Fruit fly (Drosophila melanogaster): Measurements from ENCODE around the gene CG42374.
A peak's percentile ranks its signal among the peaks of the same experiment; 100 is the strongest.

The CG42374 gene

DNA sequence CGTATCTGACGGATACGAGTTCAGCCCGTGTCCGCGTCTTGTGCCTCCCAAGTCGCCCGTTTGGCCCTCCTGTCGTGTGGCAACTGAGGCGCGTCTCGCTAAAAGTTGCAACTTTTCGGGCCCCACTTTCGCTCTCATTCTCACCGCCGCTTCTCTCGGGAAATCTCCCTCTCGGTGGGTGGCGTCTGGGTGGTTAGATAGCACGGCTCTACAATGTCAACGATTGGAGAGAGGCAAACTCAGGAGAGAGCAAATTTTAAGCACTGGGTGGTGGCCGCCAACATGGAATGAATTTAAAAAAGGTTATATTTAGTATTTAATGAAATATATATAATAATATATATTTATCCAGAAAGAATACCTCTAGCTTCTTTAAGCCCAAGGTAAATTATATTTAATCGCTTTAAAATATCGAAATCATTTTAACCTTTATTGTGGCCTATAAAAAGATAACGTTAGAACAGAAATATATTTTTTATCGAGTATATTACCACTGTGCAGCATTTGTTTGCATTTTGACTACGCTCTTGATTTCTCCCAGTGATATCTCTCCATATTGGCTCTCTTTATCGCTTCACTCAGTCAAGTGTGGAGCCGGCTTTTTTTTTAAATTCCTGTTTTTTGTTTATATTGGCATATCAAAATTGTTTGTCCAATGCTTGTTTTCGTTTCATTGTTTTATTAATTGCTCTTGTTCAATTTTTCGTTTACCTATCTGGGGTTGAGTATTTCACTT lies 29.0 kb downstream of the CG42374 start, which contains the start of gene Gbs-76A (continued):
- no peak for TF ChIP-seq lov (optimal IDR thresholded peaks at IDR 0.05)
- 0 out of 3 replicates have a peak, but pooled peaks have one; percentile 27 for TF ChIP-seq lov (GFP tag; IDR thresholded peaks at IDR 0.05)
- peak; percentile 89 for TF ChIP-seq CG13424 (tag; optimal IDR thresholded peaks at IDR 0.05)
- TF ChIP-seq seq (GFP tag; IDR thresholded peaks at IDR 0.05): peak; percentile 76
- TF ChIP-seq mam (GFP tag; optimal IDR thresholded peaks at IDR 0.05): peak; percentile 3
- TF ChIP-seq pnt (GFP tag; optimal IDR thresholded peaks at IDR 0.05): no peak
- TF ChIP-seq dysf (GFP tag; IDR thresholded peaks at IDR 0.05): peak; percentile 85; the same call in 2 of the 3 replicates
- TF ChIP-seq fu2 (GFP tag; optimal IDR thresholded peaks at IDR 0.05): no peak
- peak; percentile 89 for TF ChIP-seq Meics (GFP tag; optimal IDR thresholded peaks at IDR 0.05)
- peak; percentile 69 for TF ChIP-seq dmrt11E (tag; optimal IDR thresholded peaks at IDR 0.05)
- TF ChIP-seq ssp (GFP tag; IDR thresholded peaks at IDR 0.05): peak; percentile 56
- no peak for TF ChIP-seq cad (GFP tag; optimal IDR thresholded peaks at IDR 0.05)
- TF ChIP-seq Dbx (GFP tag; IDR thresholded peaks at IDR 0.05): peak; percentile 69; the same call in 2 of the 3 replicates
- TF ChIP-seq Atf6 (GFP tag; IDR thresholded peaks at IDR 0.05): peak; percentile 68
- peak; percentile 56 for TF ChIP-seq CG3407 (GFP tag; optimal IDR thresholded peaks at IDR 0.05)
- TF ChIP-seq CG2889 (GFP tag; IDR thresholded peaks at IDR 0.05): peak; percentile 56; the same call in 1 of the 3 replicates
- peak; percentile 14 for TF ChIP-seq CG7271 (tag; optimal IDR thresholded peaks at IDR 0.05)
- TF ChIP-seq klu (GFP tag; IDR thresholded peaks at IDR 0.05): no peak
- peak; percentile 83 for TF ChIP-seq odd (GFP tag; optimal IDR thresholded peaks at IDR 0.05)
- TF ChIP-seq NK7.1 (GFP tag; optimal IDR thresholded peaks at IDR 0.05): no peak
- TF ChIP-seq ftz-f1 (GFP tag; optimal IDR thresholded peaks at IDR 0.05): no peak
- no peak for TF ChIP-seq CG42726 (GFP tag; IDR thresholded peaks at IDR 0.05; ENCODE audit: partially characterized antibody)
- no peak for TF ChIP-seq CG12942 (GFP tag; optimal IDR thresholded peaks at IDR 0.05)
- peak; percentile 53 for TF ChIP-seq E2f1 (GFP tag; IDR thresholded peaks at IDR 0.05)
- TF ChIP-seq ken (GFP tag; IDR thresholded peaks at IDR 0.05): 0 out of 3 replicates have a peak, but pooled peaks have one; percentile 42
- TF ChIP-seq Bteb2 (GFP tag; optimal IDR thresholded peaks at IDR 0.05): peak; percentile 0
- TF ChIP-seq C15 (GFP tag; IDR thresholded peaks at IDR 0.05): no peak
- TF ChIP-seq CG12769 (tag; optimal IDR thresholded peaks at IDR 0.05): no peak
- no peak for TF ChIP-seq sr (GFP tag; IDR thresholded peaks at IDR 0.05)
- no peak for TF ChIP-seq Gsc (GFP tag; IDR thresholded peaks at IDR 0.05)
- TF ChIP-seq CG18764 (GFP tag; optimal IDR thresholded peaks at IDR 0.05): no peak
- TF ChIP-seq fd102C (GFP tag; optimal IDR thresholded peaks at IDR 0.05): no peak
- peak; percentile 82 for TF ChIP-seq Rfx (GFP tag; IDR thresholded peaks at IDR 0.05)
- TF ChIP-seq B-H2 (GFP tag; optimal IDR thresholded peaks at IDR 0.05): peak; percentile 86
- peak; percentile 72 for TF ChIP-seq HHEX (GFP tag; optimal IDR thresholded peaks at IDR 0.05)
- TF ChIP-seq danr (GFP tag; IDR thresholded peaks at IDR 0.05): 0 out of 2 replicates have a peak, but pooled peaks have one; percentile 5
- no peak for TF ChIP-seq hbn (GFP tag; IDR thresholded peaks at IDR 0.05; ENCODE audit: partially characterized antibody)
- 0 out of 3 replicates have a peak, but pooled peaks have one; percentile 57 for TF ChIP-seq CG11093 (GFP tag; IDR thresholded peaks at IDR 0.05)
- no peak for TF ChIP-seq Awh (GFP tag; IDR thresholded peaks at IDR 0.05)
- peak; percentile 61; the same call in 2 of the 3 replicates for TF ChIP-seq CG6175 (GFP tag; IDR thresholded peaks at IDR 0.05)
- no peak for TF ChIP-seq ac (GFP tag; optimal IDR thresholded peaks at IDR 0.05)
- peak; percentile 77 for TF ChIP-seq CG2875 (GFP tag; optimal IDR thresholded peaks at IDR 0.05)
- peak; percentile 85 for TF ChIP-seq CG10543 (GFP tag; optimal IDR thresholded peaks at IDR 0.05)
- no peak for TF ChIP-seq pb (GFP tag; optimal IDR thresholded peaks at IDR 0.05)
- TF ChIP-seq Gug (GFP tag; IDR thresholded peaks at IDR 0.05): no peak
- TF ChIP-seq CG17912 (GFP tag; optimal IDR thresholded peaks at IDR 0.05): no peak
- TF ChIP-seq Abd-B (GFP tag; optimal IDR thresholded peaks at IDR 0.05): peak; percentile 79
- peak; percentile 51 for TF ChIP-seq CG34376 (GFP tag; optimal IDR thresholded peaks at IDR 0.05)
- peak; percentile 27; the same call in 1 of the 2 replicates for TF ChIP-seq ttk (GFP tag; IDR thresholded peaks at IDR 0.05)
- TF ChIP-seq Atf-2 (GFP tag; optimal IDR thresholded peaks at IDR 0.05): no peak
